Worm (Caenorhabditis elegans) whole organism, L1 larva: Measurements from ENCODE around the gene B0546.5.
"Not testable (repeated sequence)": the region's sequence is repeated elsewhere in the genome, so short reads cannot be mapped to it uniquely, and the experiment has no call there.

Experiments used
- elt-3 ChIP-seq, 6 experiments: fragments of 150-350 bp in 1 of 6; sonication (generic microtip); optimal IDR thresholded peaks; 2 replicates each; lab custom pipeline; 2017 to 2018; ENCODE audit warnings: missing biosample characterization in 6 of 6, missing genetic modification characterization in 6 of 6, inconsistent platforms in 1 of 6
- mdl-1 ChIP-seq, 2 experiments: fragments of 150-350 bp; optimal IDR thresholded peaks; 2 replicates each; lab custom pipeline; 2014 to 2017; ENCODE audit warnings: missing biosample characterization in 2 of 2, missing genetic modification characterization in 2 of 2, inconsistent platforms in 1 of 2
- nhr-11 ChIP-seq: fragments of 150-350 bp; optimal IDR thresholded peaks from 2 replicates; lab custom pipeline; 2014; ENCODE audit warnings: missing biosample characterization, missing genetic modification characterization
- nhr-237 ChIP-seq: fragments of 150-350 bp; optimal IDR thresholded peaks from 2 replicates; lab custom pipeline; 2014; ENCODE audit warnings: missing biosample characterization, missing genetic modification characterization
- pag-3 ChIP-seq: sonication (generic microtip); optimal IDR thresholded peaks from 2 replicates; lab custom pipeline; 2017; ENCODE audit warnings: missing genetic modification characterization, mild to moderate bottlenecking, missing compliant biosample characterization, antibody characterized with exemption, borderline replicate concordance; ENCODE audit not compliant: insufficient read depth
- snpc-4 ChIP-seq: fragments of 150-350 bp; optimal IDR thresholded peaks from 2 replicates; lab custom pipeline; 2014; ENCODE audit warnings: missing biosample characterization, missing genetic modification characterization
- tbx-2 ChIP-seq: sonication (generic microtip); optimal IDR thresholded peaks from 2 replicates; lab custom pipeline; 2016; ENCODE audit warnings: missing genetic modification characterization, missing compliant biosample characterization
- zag-1 ChIP-seq: fragments of 150-350 bp; optimal IDR thresholded peaks from 2 replicates; lab custom pipeline; 2014; ENCODE audit warnings: missing biosample characterization, missing genetic modification characterization

DNA sequence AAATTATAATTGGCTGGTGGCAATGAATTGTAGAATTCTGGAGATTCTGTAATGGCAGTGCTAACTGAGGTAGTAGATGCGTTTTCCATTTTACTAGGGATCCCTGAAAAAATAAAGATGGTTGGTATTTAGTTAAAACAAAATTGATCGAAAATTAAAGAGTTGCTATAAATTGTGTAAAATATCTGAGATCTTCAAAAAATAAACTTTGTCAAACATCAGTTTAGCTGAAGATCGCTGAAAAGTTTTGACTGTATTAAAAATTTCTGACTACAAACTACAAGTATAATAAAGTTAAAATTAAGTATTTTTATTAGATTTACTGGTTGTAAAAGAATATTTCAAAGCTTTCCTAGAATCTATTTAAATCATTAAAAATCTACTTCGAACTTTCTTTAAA lies at the start of gene B0546.5:
- not testable (repeated sequence) for TF ChIP-seq tbx-2; elt-3 (tag; optimal IDR thresholded peaks at IDR 0.05; lab: Kevin White, UChicago); zag-1 (tag; lab: Kevin White, UChicago); nhr-237; nhr-11 (tag; lab: Kevin White, UChicago); mdl-1 (tag; optimal IDR thresholded peaks at IDR 0.05; lab: Kevin White, UChicago); pag-3 (tag; lab: Kevin White, UChicago); snpc-4
